Worm (Caenorhabditis elegans) whole organism, late embryonic: Measurements from ENCODE around the gene enol-1.
A peak's percentile ranks its signal among the peaks of the same experiment; 100 is the strongest.

Experiments used
- F13H6.1 ChIP-seq: sonication (generic microtip); optimal IDR thresholded peaks from 2 replicates; lab custom pipeline; 2016; ENCODE audit warnings: missing genetic modification characterization, missing compliant biosample characterization
- T23F11.4 ChIP-seq: fragments of 200-800 bp; sonication (Bioruptor generic); optimal IDR thresholded peaks from 2 replicates; lab custom pipeline; 2018; ENCODE audit warnings: mild to moderate bottlenecking, missing genetic modification characterization, missing compliant biosample characterization
- ceh-18 ChIP-seq: sonication (generic microtip); optimal IDR thresholded peaks from 2 replicates; lab custom pipeline; 2016; ENCODE audit warnings: missing genetic modification characterization, missing compliant biosample characterization
- ceh-22 ChIP-seq: sonication (generic microtip); optimal IDR thresholded peaks from 2 replicates; lab custom pipeline; 2017; ENCODE audit warnings: missing biosample characterization, missing genetic modification characterization
- dve-1 ChIP-seq: sonication (generic microtip); optimal IDR thresholded peaks from 2 replicates; lab custom pipeline; 2017; ENCODE audit warnings: antibody characterized with exemption, mild to moderate bottlenecking, missing genetic modification characterization, missing compliant biosample characterization
- elt-2 ChIP-seq: sonication (generic microtip); optimal IDR thresholded peaks from 2 replicates; lab custom pipeline; 2016; ENCODE audit warnings: missing genetic modification reagents, missing genetic modification characterization, missing compliant biosample characterization
- nfya-1 ChIP-seq: sonication (generic microtip); optimal IDR thresholded peaks from 2 replicates; lab custom pipeline; 2017; ENCODE audit warnings: missing genetic modification characterization, mild to moderate bottlenecking, missing compliant biosample characterization, antibody characterized with exemption, moderate library complexity
- nhr-11 ChIP-seq: fragments of 150-350 bp; optimal IDR thresholded peaks from 2 replicates; lab custom pipeline; 2014; ENCODE audit warnings: missing biosample characterization, missing genetic modification characterization
- pag-3 ChIP-seq: sonication (generic microtip); optimal IDR thresholded peaks from 2 replicates; lab custom pipeline; 2016; ENCODE audit warnings: missing compliant biosample characterization, missing genetic modification characterization, borderline replicate concordance
- pha-2 ChIP-seq: sonication (generic microtip); optimal IDR thresholded peaks from 2 replicates; lab custom pipeline; 2017; ENCODE audit warnings: mild to moderate bottlenecking, missing genetic modification characterization, missing compliant biosample characterization
- pha-4 ChIP-seq: fragments of 150-350 bp; optimal IDR thresholded peaks from 2 replicates; lab custom pipeline; 2018; ENCODE audit warnings: missing biosample characterization, missing genetic modification reagents, missing genetic modification characterization
- pqm-1 ChIP-seq: sonication (generic microtip); optimal IDR thresholded peaks from 2 replicates; lab custom pipeline; 2016; ENCODE audit warnings: missing genetic modification characterization, missing compliant biosample characterization
- sdc-2 ChIP-seq: sonication (generic microtip); optimal IDR thresholded peaks from 2 replicates; lab custom pipeline; 2016; ENCODE audit warnings: missing genotype, missing genetic modification characterization, missing compliant biosample characterization

DNA sequence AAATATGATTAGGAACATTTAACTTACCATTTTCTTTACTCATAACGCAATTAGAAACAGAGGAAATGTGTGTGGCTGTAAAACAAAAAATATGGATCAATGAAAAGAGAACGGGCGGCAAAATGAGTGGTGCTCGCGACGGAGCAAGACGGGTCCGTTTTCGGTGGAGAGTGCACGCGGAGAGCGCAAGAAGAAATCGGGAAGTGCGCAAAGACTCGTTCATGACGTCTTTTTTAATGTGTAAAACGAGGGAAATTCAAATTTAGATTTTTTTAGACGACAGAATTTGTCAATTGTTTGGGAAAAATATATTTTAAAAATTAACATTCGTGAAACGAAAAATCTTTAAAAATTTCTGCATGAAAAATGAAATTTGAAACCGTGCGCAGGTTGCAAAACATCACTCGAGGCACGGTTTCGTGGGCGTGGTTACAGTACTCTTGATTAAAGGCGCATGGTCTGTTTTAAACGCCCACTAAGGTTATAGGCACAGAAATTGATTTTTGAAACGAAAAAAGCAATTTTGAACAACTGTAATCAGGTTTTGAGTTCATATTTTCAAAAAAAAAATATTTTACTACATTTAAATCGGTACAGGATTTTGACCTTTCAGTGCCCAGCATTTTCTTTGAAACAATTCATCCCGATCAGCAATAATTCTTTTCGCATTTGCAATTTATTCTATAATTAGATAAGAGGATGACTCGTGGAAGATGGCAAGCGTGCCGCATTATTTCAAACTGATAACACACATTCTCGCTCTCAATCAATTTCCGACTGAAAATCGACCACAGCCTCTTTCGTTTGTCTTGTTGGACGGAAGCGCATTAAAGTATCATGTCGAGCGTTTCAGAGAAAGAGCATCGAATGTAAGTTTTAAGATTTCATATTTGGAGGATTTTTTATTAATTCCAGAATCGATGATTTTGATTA is 38.7 kb downstream of the enol-1 start, which contains the start of the genes szy-20 and C18E9.5:
- TF ChIP-seq ceh-22 (tag; lab: Kevin White, UChicago) = no peak
- no peak for TF ChIP-seq pha-4 (tag; lab: Kevin White, UChicago)
- no peak for TF ChIP-seq sdc-2
- no peak for TF ChIP-seq pag-3 (tag; lab: Kevin White, UChicago)
- TF ChIP-seq nfya-1 = peak; percentile 67
- TF ChIP-seq F13H6.1 = no peak
- no peak for TF ChIP-seq nhr-11 (tag; lab: Kevin White, UChicago)
- TF ChIP-seq pqm-1 (tag; lab: Kevin White, UChicago) = no peak
- TF ChIP-seq ceh-18 (tag; lab: Kevin White, UChicago) = peak; percentile 47
- TF ChIP-seq elt-2 = peak; percentile 26
- TF ChIP-seq dve-1 = peak; percentile 28
- no peak for TF ChIP-seq T23F11.4 (GFP tag; lab: Kevin White, UChicago)
- no peak for TF ChIP-seq pha-2 (tag; lab: Kevin White, UChicago)
